Worm (Caenorhabditis elegans): ENCODE results near the gene Y26G10.6.

Gene Y26G10.6

DNA sequence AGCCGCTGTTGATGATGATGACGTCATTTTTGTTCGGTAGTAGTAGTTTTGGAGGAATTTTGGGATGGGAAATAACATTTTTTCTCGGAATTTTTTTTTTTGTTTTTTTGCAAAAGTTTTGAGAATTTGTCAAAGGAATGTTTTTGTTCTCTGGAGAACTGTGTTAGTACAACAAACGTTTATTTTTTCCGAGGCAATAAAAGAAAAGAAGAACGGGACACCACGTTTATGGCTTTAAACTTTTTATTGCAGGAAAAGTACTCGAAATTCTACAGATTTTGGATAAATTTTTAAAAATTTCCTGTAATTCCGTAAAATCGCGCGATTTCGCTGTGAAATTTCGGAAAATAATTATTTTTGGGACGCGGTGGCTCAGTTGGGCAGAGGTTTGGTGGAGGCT is 8.8 kb upstream of the Y26G10.6 start, which contains the start of gene F59A1.13:
F59A1.13 (minus strand) TSS at position 101 of the 400 bp plus-strand sequence.
- TF ChIP-seq gmeb-1 (tag; optimal IDR thresholded peaks at IDR 0.05) (no peak), nhr-12 (tag; optimal IDR thresholded peaks at IDR 0.05) (no peak), R02D3.7 (tag; optimal IDR thresholded peaks at IDR 0.05) (no peak), egl-27 (tag; optimal IDR thresholded peaks at IDR 0.05) (no peak), unc-39 (tag; optimal IDR thresholded peaks at IDR 0.05) (no peak), lin-11 (tag; optimal IDR thresholded peaks at IDR 0.05) (no peak), ceh-16 (tag; optimal IDR thresholded peaks at IDR 0.05) (no peak), crh-2 (tag; optimal IDR thresholded peaks at IDR 0.05) (no peak), snpc-4 (tag; optimal IDR thresholded peaks at IDR 0.05) (no peak), dmd-4 (tag; optimal IDR thresholded peaks at IDR 0.05) (no peak), mab-5 (tag; optimal IDR thresholded peaks at IDR 0.05) (no peak), skn-1 (tag; optimal IDR thresholded peaks at IDR 0.05) (no peak), nhr-23 (tag; optimal IDR thresholded peaks at IDR 0.05) (no peak), aly-2 (tag; optimal IDR thresholded peaks at IDR 0.05) (no peak), nhr-21 (tag; optimal IDR thresholded peaks at IDR 0.05) (no peak), mdl-1 (tag; optimal IDR thresholded peaks at IDR 0.05) (no peak), elt-1 (tag; optimal IDR thresholded peaks at IDR 0.05) (no peak)

DNA sequence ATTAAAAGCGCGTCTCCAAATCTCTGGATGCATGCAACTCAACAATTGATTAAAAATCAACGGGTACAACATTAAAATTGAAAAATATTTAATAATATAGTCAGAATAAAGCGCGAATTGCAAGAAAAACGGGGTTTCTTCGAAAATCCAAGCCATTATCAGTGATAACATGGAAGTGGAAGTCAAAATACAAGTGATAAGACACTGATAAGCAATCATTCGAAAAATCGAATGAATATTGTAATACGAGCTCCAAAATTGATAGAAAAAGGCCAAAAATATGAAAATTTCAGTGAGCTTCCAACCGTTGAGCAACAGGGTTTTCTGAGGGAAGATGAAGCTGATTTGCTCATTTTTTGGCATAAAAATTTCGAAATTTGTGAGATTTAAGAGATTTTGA is 5.5 kb upstream of the Y26G10.6 start:
- TF ChIP-seq ceh-82 (tag; optimal IDR thresholded peaks at IDR 0.05) = no peak
- peak; percentile 25 for TF ChIP-seq fos-1 (tag; optimal IDR thresholded peaks at IDR 0.05)

DNA sequence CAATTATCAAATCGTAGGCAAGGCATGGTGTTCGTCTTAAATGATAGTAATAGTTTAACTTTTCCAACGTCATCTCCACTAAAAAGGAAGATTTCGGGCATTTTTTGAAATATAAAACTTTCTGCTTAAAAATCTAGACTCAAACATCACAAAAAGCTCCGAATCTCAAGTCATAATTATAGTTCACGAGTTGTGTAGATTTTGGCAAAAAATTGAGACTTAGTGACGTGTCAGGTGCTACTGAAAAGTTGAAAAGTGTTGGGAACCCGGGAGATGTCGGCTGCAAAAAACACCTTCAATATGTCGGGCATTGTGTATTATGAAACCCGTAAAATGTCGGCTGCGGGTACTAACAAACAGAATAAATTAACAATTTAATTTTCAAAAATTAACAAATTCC is 4.0 kb upstream of the Y26G10.6 start, which contains the start of gene Y26G10.1:
Y26G10.1 (minus strand) TSS at position 101 of the 400 bp plus-strand sequence.
- TF ChIP-seq ztf-1 (GFP tag; conservative IDR thresholded peaks at IDR 0.05) (no peak), ZK546.5 (tag; optimal IDR thresholded peaks at IDR 0.05) (no peak), F13H6.1 (tag; optimal IDR thresholded peaks at IDR 0.05) (no peak)

DNA sequence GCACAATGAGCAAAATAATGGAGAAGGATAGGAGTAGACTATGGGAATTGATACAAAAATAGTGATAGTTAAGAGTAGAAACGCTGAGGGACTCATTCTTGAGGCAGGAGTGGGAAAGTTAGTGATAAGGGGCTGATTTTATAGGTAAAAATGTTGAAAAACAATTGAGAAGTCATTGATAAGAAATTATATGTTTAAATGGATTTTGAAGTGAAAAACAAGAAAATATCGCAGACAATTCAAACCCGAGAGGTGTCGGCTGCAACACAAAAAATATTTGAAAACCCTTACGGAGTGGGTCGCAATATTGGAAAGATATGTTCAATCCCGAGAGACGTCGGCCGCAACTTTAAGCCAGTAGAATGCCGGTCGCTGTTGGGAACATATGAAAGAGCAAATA is 3.0 kb upstream of the Y26G10.6 start, which contains the start of gene spp-29:
spp-29 (minus strand) TSS at position 101 of the 400 bp plus-strand sequence.
- no peak for TF ChIP-seq mbf-1 (tag; optimal IDR thresholded peaks at IDR 0.05)
- TF ChIP-seq ZK546.5 (tag; optimal IDR thresholded peaks at IDR 0.05) = no peak
- no peak for TF ChIP-seq blmp-1 (tag; optimal IDR thresholded peaks at IDR 0.05; ENCODE audit: insufficient read depth)
- TF ChIP-seq F13H6.1 (tag; optimal IDR thresholded peaks at IDR 0.05) = no peak
- TF ChIP-seq sma-3 (GFP tag; optimal IDR thresholded peaks at IDR 0.05) = no peak
- no peak for TF ChIP-seq snpc-4 (tag; optimal IDR thresholded peaks at IDR 0.05)

DNA sequence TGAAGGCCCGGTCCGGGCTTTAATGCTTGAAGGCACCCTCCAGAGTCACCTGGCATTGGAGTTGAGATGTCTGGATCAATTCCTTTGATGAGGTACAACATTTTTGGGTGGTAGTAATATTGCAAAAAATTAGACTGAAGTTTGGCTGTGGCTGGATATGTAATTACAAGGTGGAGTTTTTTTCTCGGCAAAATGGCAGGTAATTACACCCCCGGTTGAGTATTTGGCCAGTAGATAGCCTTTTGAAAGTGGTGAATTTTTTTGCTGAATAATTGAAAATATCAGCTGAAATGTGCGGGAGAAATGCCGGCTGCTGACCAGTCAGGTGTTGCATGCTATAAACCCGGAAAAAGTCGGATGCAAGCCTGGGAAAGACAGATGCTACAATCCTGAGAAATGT is 662 bp upstream of the Y26G10.6 start, which contains the start of gene Y26G10.4:
Y26G10.4 (minus strand) TSS at position 101 of the 400 bp plus-strand sequence.
- TF ChIP-seq ceh-16 (tag; optimal IDR thresholded peaks at IDR 0.05) = no peak
- no peak for TF ChIP-seq Y55F3AM.14 (GFP tag; optimal IDR thresholded peaks at IDR 0.05)
- no peak for TF ChIP-seq mdl-1 (tag; optimal IDR thresholded peaks at IDR 0.05)
- no peak for TF ChIP-seq elt-3 (tag; optimal IDR thresholded peaks at IDR 0.05)
- no peak for TF ChIP-seq peb-1 (tag; optimal IDR thresholded peaks at IDR 0.05)
- TF ChIP-seq unc-55 (GFP tag; optimal IDR thresholded peaks at IDR 0.05) = no peak
- TF ChIP-seq nhr-77 (tag; optimal IDR thresholded peaks at IDR 0.05) = no peak
- TF ChIP-seq nhr-11 (tag; optimal IDR thresholded peaks at IDR 0.05) = no peak
- no peak for TF ChIP-seq sem-4 (tag; optimal IDR thresholded peaks at IDR 0.05)
- TF ChIP-seq ceh-82 (tag; optimal IDR thresholded peaks at IDR 0.05) = no peak
- TF ChIP-seq ztf-11 (tag; optimal IDR thresholded peaks at IDR 0.05) = no peak
- TF ChIP-seq sma-9 (GFP tag; optimal IDR thresholded peaks at IDR 0.05) = no peak
- no peak for TF ChIP-seq sma-9 (tag; optimal IDR thresholded peaks at IDR 0.05)
- TF ChIP-seq nhr-129 (tag; optimal IDR thresholded peaks at IDR 0.05) = no peak
- no peak for TF ChIP-seq elt-1 (tag; optimal IDR thresholded peaks at IDR 0.05)
- no peak for TF ChIP-seq nhr-10 (tag; optimal IDR thresholded peaks at IDR 0.05)
- TF ChIP-seq lin-11 (tag; optimal IDR thresholded peaks at IDR 0.05) = no peak
